Fruit fly (Drosophila melanogaster): ENCODE results near the gene CG3552.
A peak's percentile ranks its signal among the peaks of the same experiment; 100 is the strongest.

The CG3552 gene

dm6 chr3L:9422636-9423419 lies 33.3 kb upstream of the CG3552 start, which contains the start of gene aay (continued):
- TF ChIP-seq stwl (tag; optimal IDR thresholded peaks at IDR 0.05) (peak; percentile 88), CG8290 (GFP tag; optimal IDR thresholded peaks at IDR 0.05) (peak; percentile 99), CG8290 (tag; optimal IDR thresholded peaks at IDR 0.05) (peak; percentile 90 to 93), Usf (GFP tag; optimal IDR thresholded peaks at IDR 0.05) (peak; percentile 94), mirr (GFP tag; optimal IDR thresholded peaks at IDR 0.05) (peak; percentile 90), CG43689 (GFP tag; IDR thresholded peaks at IDR 0.05) (peak; percentile 90), CG5180 (GFP tag; optimal IDR thresholded peaks at IDR 0.05) (peak; percentile 93), hbn (GFP tag; IDR thresholded peaks at IDR 0.05; ENCODE audit: partially characterized antibody) (no peak), insv (GFP tag; optimal IDR thresholded peaks at IDR 0.05) (peak; percentile 66 to 81), peb (GFP tag; IDR thresholded peaks at IDR 0.05) (peak; percentile 96), trh (GFP tag; optimal IDR thresholded peaks at IDR 0.05) (peak; percentile 97), CG10431 (GFP tag; optimal IDR thresholded peaks at IDR 0.05) (peak; percentile 92), Dfd (GFP tag; optimal IDR thresholded peaks at IDR 0.05) (peak in 1 of 2 experiments; percentile 86), pum (GFP tag; optimal IDR thresholded peaks at IDR 0.05) (peak; percentile 96), CG8765 (GFP tag; IDR thresholded peaks at IDR 0.05) (peak; percentile 98), CG34376 (GFP tag; optimal IDR thresholded peaks at IDR 0.05) (peak; percentile 97), CG4617 (GFP tag; optimal IDR thresholded peaks at IDR 0.05; ENCODE audit: borderline replicate concordance) (peak; percentile 98), shn (GFP tag; optimal IDR thresholded peaks at IDR 0.05) (peak; percentile 95), chm (GFP tag; IDR thresholded peaks at IDR 0.05) (peak; percentile 99), NFAT (GFP tag; IDR thresholded peaks at IDR 0.05) (peak; percentile 92), repo (GFP tag; optimal IDR thresholded peaks at IDR 0.05) (peak; percentile 95), Gsc (GFP tag; IDR thresholded peaks at IDR 0.05) (peak; percentile 95), Dll (GFP tag; IDR thresholded peaks at IDR 0.05; ENCODE audit: partially characterized antibody) (0 out of 4 replicates have a peak, but pooled peaks have one; percentile 18), CG2120 (GFP tag; optimal IDR thresholded peaks at IDR 0.05) (peak; percentile 99), gfzf (GFP tag; optimal IDR thresholded peaks at IDR 0.05) (peak; percentile 29), CG31224 (GFP tag; IDR thresholded peaks at IDR 0.05) (peak; percentile 94), CG31388 (GFP tag; optimal IDR thresholded peaks at IDR 0.05) (peak; percentile 96), al (GFP tag; IDR thresholded peaks at IDR 0.05) (peak; percentile 96), CG4424 (GFP tag; optimal IDR thresholded peaks at IDR 0.05) (peak; percentile 99), zen2 (GFP tag; IDR thresholded peaks at IDR 0.05; ENCODE audit: partially characterized antibody) (no peak), CG17186 (GFP tag; optimal IDR thresholded peaks at IDR 0.05) (peak; percentile 92), B-H2 (GFP tag; optimal IDR thresholded peaks at IDR 0.05) (peak; percentile 94), dan (GFP tag; IDR thresholded peaks at IDR 0.05) (peak; percentile 96), CG10366 (GFP tag; IDR thresholded peaks at IDR 0.05) (peak; percentile 98), wdn (GFP tag; IDR thresholded peaks at IDR 0.05) (peak; percentile 95), Aef1 (GFP tag; IDR thresholded peaks at IDR 0.05) (peak; percentile 98), lbe (GFP tag; optimal IDR thresholded peaks at IDR 0.05) (peak; percentile 97), HLH4C (GFP tag; IDR thresholded peaks at IDR 0.05; ENCODE audit: partially characterized antibody) (0 out of 3 replicates have a peak, but pooled peaks have one; percentile 37), CG1529 (GFP tag; optimal IDR thresholded peaks at IDR 0.05) (peak; percentile 99), Xbp1 (GFP tag; optimal IDR thresholded peaks at IDR 0.05) (peak; percentile 99), CG11504 (tag; optimal IDR thresholded peaks at IDR 0.05) (peak; percentile 98), oc (tag; optimal IDR thresholded peaks at IDR 0.05) (peak; percentile 99), CG10654 (GFP tag; optimal IDR thresholded peaks at IDR 0.05) (peak; percentile 98), sd (tag; optimal IDR thresholded peaks at IDR 0.05) (peak; percentile 96), Poxn (GFP tag; IDR thresholded peaks at IDR 0.05) (peak; percentile 90), CG4404 (GFP tag; IDR thresholded peaks at IDR 0.05) (peak; percentile 98), h (optimal IDR thresholded peaks at IDR 0.05) (no peak), CG6254 (GFP tag; optimal IDR thresholded peaks at IDR 0.05) (peak; percentile 97), abd-A (tag; optimal IDR thresholded peaks at IDR 0.05) (peak; percentile 94), Sry-δ (GFP tag; optimal IDR thresholded peaks at IDR 0.05) (peak; percentile 66)

All from whole organism, embryonic.